Fruit fly (Drosophila melanogaster): ENCODE measurements around the gene CG1812.

Gene CG1812

DNA sequence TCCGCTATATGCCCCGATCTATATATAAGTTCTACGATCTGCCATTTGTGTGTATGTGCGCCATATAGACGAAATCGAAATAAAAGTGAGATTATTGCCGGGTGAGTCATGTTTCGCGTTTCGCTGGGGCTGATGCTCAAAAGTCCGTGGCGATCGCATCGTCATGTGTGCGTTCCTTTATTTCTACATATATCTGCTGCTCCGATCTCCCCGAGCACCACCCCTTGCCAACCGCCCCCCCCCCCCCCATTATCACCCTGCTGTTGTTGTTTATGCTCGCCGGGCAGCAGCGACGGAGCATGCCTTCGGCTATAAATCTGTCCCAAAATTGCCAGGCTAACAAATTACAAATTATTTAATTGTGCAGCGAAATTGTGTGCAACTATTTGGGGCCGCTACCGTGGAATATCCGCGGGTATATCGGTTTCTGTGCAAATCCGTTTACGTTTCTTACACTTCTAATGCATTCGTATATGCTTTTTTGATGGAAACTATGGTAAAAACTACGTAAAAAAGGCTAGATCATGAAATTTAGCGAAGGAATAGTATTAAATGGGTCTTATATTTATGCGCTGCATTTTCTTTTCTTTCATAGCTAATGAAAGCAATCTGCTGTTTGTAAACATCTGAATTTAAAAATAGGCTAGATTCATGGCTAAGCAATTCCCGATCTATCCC lies 8.5 kb downstream of the CG1812 start (continued):
- TF ChIP-seq CkIIα-i1 (GFP tag; IDR thresholded peaks at IDR 0.05) (no peak), gro (GFP tag; optimal IDR thresholded peaks at IDR 0.05) (no peak), stc (GFP tag; IDR thresholded peaks at IDR 0.05) (0 out of 2 replicates have a peak, but pooled peaks have one; percentile 29), CG4282 (GFP tag; optimal IDR thresholded peaks at IDR 0.05) (no peak), toy (GFP tag; IDR thresholded peaks at IDR 0.05) (no peak), CG12942 (GFP tag; optimal IDR thresholded peaks at IDR 0.05) (no peak), Doc3 (GFP tag; IDR thresholded peaks at IDR 0.05; ENCODE audit: partially characterized antibody) (no peak), tx (GFP tag; optimal IDR thresholded peaks at IDR 0.05) (no peak), p53 (GFP tag; optimal IDR thresholded peaks at IDR 0.05) (no peak), CG9932 (GFP tag; IDR thresholded peaks at IDR 0.05) (0 out of 2 replicates have a peak, but pooled peaks have one; percentile 17), zfh1 (GFP tag; IDR thresholded peaks at IDR 0.05) (no peak), sr (GFP tag; IDR thresholded peaks at IDR 0.05) (no peak), CG12391 (tag; optimal IDR thresholded peaks at IDR 0.05) (no peak), D19A (tag; optimal IDR thresholded peaks at IDR 0.05) (no peak), CoRest (tag; optimal IDR thresholded peaks at IDR 0.05) (peak; percentile 16), al (GFP tag; IDR thresholded peaks at IDR 0.05) (no peak), Atf6 (GFP tag; IDR thresholded peaks at IDR 0.05) (peak; percentile 17; the same call in 1 of the 2 replicates), H2.0 (GFP tag; IDR thresholded peaks at IDR 0.05) (0 out of 2 replicates have a peak, but pooled peaks have one; percentile 35), sens (GFP tag) (peak; percentile 34), nerfin-1 (tag; optimal IDR thresholded peaks at IDR 0.05) (no peak), NK7.1 (GFP tag; optimal IDR thresholded peaks at IDR 0.05) (no peak), otp (GFP tag; IDR thresholded peaks at IDR 0.05) (no peak), fu2 (GFP tag; optimal IDR thresholded peaks at IDR 0.05) (no peak), tgo (GFP tag; IDR thresholded peaks at IDR 0.05) (no peak), Oli (tag; optimal IDR thresholded peaks at IDR 0.05) (peak; percentile 29), dysf (GFP tag; IDR thresholded peaks at IDR 0.05) (0 out of 3 replicates have a peak, but pooled peaks have one; percentile 15), cg (GFP tag; optimal IDR thresholded peaks at IDR 0.05) (no peak), Med (GFP tag) (peak; percentile 63), row (GFP tag; IDR thresholded peaks at IDR 0.05) (peak; percentile 44; the same call in 2 of the 3 replicates), CG7928 (GFP tag; optimal IDR thresholded peaks at IDR 0.05) (no peak), sob (GFP tag; IDR thresholded peaks at IDR 0.05) (no peak), ci (GFP tag; IDR thresholded peaks at IDR 0.05) (0 out of 3 replicates have a peak, but pooled peaks have one; percentile 34), gem (tag; optimal IDR thresholded peaks at IDR 0.05) (peak; percentile 39), Dp (GFP tag; optimal IDR thresholded peaks at IDR 0.05) (no peak), HLH3B (GFP tag; IDR thresholded peaks at IDR 0.05) (no peak), CG12219 (GFP tag; optimal IDR thresholded peaks at IDR 0.05) (no peak), CG31224 (GFP tag; IDR thresholded peaks at IDR 0.05) (peak; percentile 50), Aef1 (GFP tag; IDR thresholded peaks at IDR 0.05) (no peak), esg (GFP tag; conservative IDR thresholded peaks at IDR 0.05) (peak; percentile 22; the same call in 1 of the 2 replicates), Oaz (GFP tag; IDR thresholded peaks at IDR 0.05) (no peak), CG43689 (GFP tag; IDR thresholded peaks at IDR 0.05) (no peak), D19B (GFP tag; optimal IDR thresholded peaks at IDR 0.05) (peak; percentile 33), BEAF-32 (GFP tag; optimal IDR thresholded peaks at IDR 0.05) (no peak), Drgx (GFP tag; IDR thresholded peaks at IDR 0.05) (0 out of 2 replicates have a peak, but pooled peaks have one; percentile 10), CG16813 (GFP tag; IDR thresholded peaks at IDR 0.05; ENCODE audit: partially characterized antibody) (no peak), sc (optimal IDR thresholded peaks at IDR 0.05) (no peak), sc (GFP tag; optimal IDR thresholded peaks at IDR 0.05) (no peak), CG31365 (tag; optimal IDR thresholded peaks at IDR 0.05) (no peak), CG8089 (GFP tag; optimal IDR thresholded peaks at IDR 0.05) (no peak), CG15696 (tag; optimal IDR thresholded peaks at IDR 0.05) (no peak), da (GFP tag; optimal IDR thresholded peaks at IDR 0.05) (no peak)
